Worm (Caenorhabditis elegans) whole organism, L2 larva: ENCODE results near the gene T27A10.5.

ENCODE experiments used
- ZK546.5 ChIP-seq: sonication (generic microtip); optimal IDR thresholded peaks from 2 replicates; lab custom pipeline; 2017; ENCODE audit warnings: missing biosample characterization, missing genetic modification characterization
- alr-1 ChIP-seq: fragments of 150-350 bp; optimal IDR thresholded peaks from 2 replicates; lab custom pipeline; 2014; ENCODE audit warnings: missing biosample characterization, missing genetic modification characterization
- ama-1 ChIP-seq: fragments of 150-350 bp; optimal IDR thresholded peaks from 2 replicates; lab custom pipeline; 2018; ENCODE audit warnings: inconsistent platforms
- gmeb-1 ChIP-seq: fragments of 150-350 bp; optimal IDR thresholded peaks from 2 replicates; lab custom pipeline; 2014; ENCODE audit warnings: missing biosample characterization, missing genetic modification characterization
- lsy-2 ChIP-seq, 2 experiments: fragments of 150-350 bp in 1 of 2; sonication (generic microtip) in 1 of 2; optimal IDR thresholded peaks; 2 replicates each; lab custom pipeline; 2014 to 2017; ENCODE audit warnings: missing biosample characterization in 2 of 2, missing genetic modification characterization in 2 of 2
- mdl-1 ChIP-seq, 2 experiments: fragments of 150-350 bp in 1 of 2; sonication (generic microtip) in 1 of 2; optimal IDR thresholded peaks; 2 replicates each; lab custom pipeline; 2017; ENCODE audit warnings: missing biosample characterization in 2 of 2, missing genetic modification characterization in 2 of 2
- nhr-237 ChIP-seq: fragments of 150-350 bp; optimal IDR thresholded peaks from 2 replicates; lab custom pipeline; 2014; ENCODE audit warnings: missing biosample characterization, missing genetic modification characterization
- nhr-25 ChIP-seq: fragments of 150-350 bp; sonication (generic microtip); optimal IDR thresholded peaks from 3 replicates; lab custom pipeline; 2014; ENCODE audit warnings: missing biosample characterization, missing genetic modification characterization
- nhr-6 ChIP-seq: fragments of 150-350 bp; optimal IDR thresholded peaks from 2 replicates; lab custom pipeline; 2014; ENCODE audit warnings: missing biosample characterization, missing genetic modification characterization
- nhr-77 ChIP-seq: fragments of 150-350 bp; optimal IDR thresholded peaks from 2 replicates; lab custom pipeline; 2014; ENCODE audit warnings: missing biosample characterization, missing genetic modification characterization
- sma-3 ChIP-seq: sonication (generic microtip); optimal IDR thresholded peaks from 2 replicates; lab custom pipeline; 2016; ENCODE audit warnings: missing genetic modification reagents, missing genetic modification characterization, missing compliant biosample characterization
- zag-1 ChIP-seq: fragments of 150-350 bp; optimal IDR thresholded peaks from 2 replicates; lab custom pipeline; 2014; ENCODE audit warnings: missing biosample characterization, missing genetic modification characterization

DNA sequence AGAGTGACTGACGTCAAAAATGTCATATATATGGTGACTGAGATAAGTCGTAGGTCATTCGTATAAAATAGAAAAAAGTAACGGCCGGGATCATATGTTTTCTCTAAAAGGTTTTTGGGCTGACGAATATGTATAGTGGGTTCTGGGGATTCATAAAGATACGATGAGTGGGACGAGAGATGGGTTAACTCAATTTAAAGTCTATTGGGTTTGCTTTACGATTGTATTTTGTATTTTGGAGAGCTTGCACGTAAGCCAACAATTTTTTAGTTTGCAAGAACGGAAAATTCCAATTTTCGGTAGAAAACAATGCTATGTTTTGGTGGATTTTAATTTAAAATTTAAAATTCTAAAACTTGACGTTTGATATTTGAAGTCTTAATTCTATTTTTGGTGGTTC is 11.1 kb upstream of the T27A10.5 start:
- TF ChIP-seq ZK546.5 (tag; lab: Kevin White, UChicago) (no peak), zag-1 (tag; lab: Kevin White, UChicago) (no peak), nhr-237 (no peak), nhr-25 (no peak), nhr-6 (no peak), ama-1 (lab: Kevin White, UChicago) (no peak), nhr-77 (no peak), sma-3 (no peak), mdl-1 (tag; optimal IDR thresholded peaks at IDR 0.05; lab: Kevin White, UChicago) (no peak), lsy-2 (tag; optimal IDR thresholded peaks at IDR 0.05; lab: Kevin White, UChicago) (no peak), gmeb-1 (tag; lab: Kevin White, UChicago) (no peak), alr-1 (tag; lab: Kevin White, UChicago) (no peak)
